Worm (Caenorhabditis elegans): ENCODE measurements around the gene rpm-1.
A peak's percentile ranks its signal among the peaks of the same experiment; 100 is the strongest.

DNA sequence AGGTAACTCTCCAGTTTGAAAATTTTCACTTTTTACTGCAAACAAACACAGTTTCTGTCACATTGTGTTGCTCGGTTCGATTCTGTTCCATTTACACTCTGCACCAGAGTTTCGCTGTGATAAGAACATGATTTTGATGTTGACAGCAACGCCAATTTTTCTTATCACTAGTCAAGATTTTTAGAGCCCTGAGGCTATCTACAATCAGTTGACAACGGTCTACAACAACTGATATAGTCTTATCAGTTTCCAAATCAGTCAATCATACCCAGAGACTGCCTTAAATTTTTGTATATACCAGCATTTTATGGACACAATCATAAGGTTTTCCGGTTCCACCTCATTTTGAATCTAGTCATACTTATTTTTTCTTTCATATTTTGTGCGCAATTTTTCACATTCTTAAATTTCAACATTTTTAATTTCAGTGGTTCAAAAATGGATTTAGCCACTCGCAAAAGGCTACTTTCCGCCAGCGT lies 51.2 kb downstream of the rpm-1 start, which contains the start of gene B0507.3:
- TF ChIP-seq nhr-11 (tag; optimal IDR thresholded peaks at IDR 0.05): no peak
- TF ChIP-seq F13H6.1 (tag; optimal IDR thresholded peaks at IDR 0.05): peak; percentile 65
- no peak for TF ChIP-seq aly-2 (tag; optimal IDR thresholded peaks at IDR 0.05)

All from whole organism, L2 larva.